Comparison of ENCODE assay signal across 2 worm cellular contexts in genomic region chrIII:13071432-13072259, ce11.
TF ChIP-seq lines count a peak whose summit lies in the region.

No protein-coding gene starts in this region.

TF ChIP-seq in whole organism, L4 larva, 104 proteins besides CTCF, POLR2A, EP300 and RAD21 (continued from another document):
- TF ChIP-seq daf-12 (tag; optimal IDR thresholded peaks at IDR 0.05; lab: Kevin White, UChicago) = no peak
- TF ChIP-seq hlh-11 (tag; optimal IDR thresholded peaks at IDR 0.05; lab: Kevin White, UChicago) = peak; percentile 3
- TF ChIP-seq mdl-1 (tag; optimal IDR thresholded peaks at IDR 0.05; lab: Kevin White, UChicago) = no peak

TF ChIP-seq in whole organism, late embryonic, 69 proteins besides CTCF, POLR2A, EP300 and RAD21 (continued from another document):
- no peak for TF ChIP-seq ceh-22 (tag; optimal IDR thresholded peaks at IDR 0.05; lab: Kevin White, UChicago)
- no peak for TF ChIP-seq ahr-1 (tag; optimal IDR thresholded peaks at IDR 0.05; lab: Kevin White, UChicago)
- TF ChIP-seq ceh-6 (GFP tag; optimal IDR thresholded peaks at IDR 0.05; lab: Kevin White, UChicago) = no peak
- TF ChIP-seq ref-2 (tag; optimal IDR thresholded peaks at IDR 0.05; lab: Kevin White, UChicago) = no peak
- TF ChIP-seq unc-86 (tag; optimal IDR thresholded peaks at IDR 0.05; lab: Kevin White, UChicago) = no peak
- no peak for TF ChIP-seq zip-5 (tag; optimal IDR thresholded peaks at IDR 0.05; lab: Kevin White, UChicago)
- no peak for TF ChIP-seq fax-1 (tag; optimal IDR thresholded peaks at IDR 0.05; lab: Kevin White, UChicago)
- no peak for TF ChIP-seq nhr-11 (tag; optimal IDR thresholded peaks at IDR 0.05; lab: Kevin White, UChicago)
- peak; percentile 13 for TF ChIP-seq C08G9.2 (tag; optimal IDR thresholded peaks at IDR 0.05; lab: Kevin White, UChicago)
- peak; percentile 13 for TF ChIP-seq ama-1 (optimal IDR thresholded peaks at IDR 0.05; lab: Kevin White, UChicago)
